Worm (Caenorhabditis elegans): ENCODE results near the gene dnj-22.

The dnj-22 gene

ce11 chrV:8454995-8455446 lies 6.9 kb downstream of the dnj-22 start, which contains the start of gene T23B12.11:
TSS of gene T23B12.11 (plus strand) at chrV:8455396.
- TF ChIP-seq nhr-232 (tag; optimal IDR thresholded peaks at IDR 0.05), result no peak
- no peak for TF ChIP-seq ama-1 (optimal IDR thresholded peaks at IDR 0.05)
- TF ChIP-seq ceh-24 (tag; optimal IDR thresholded peaks at IDR 0.05), result no peak
- TF ChIP-seq fkh-6 (tag; optimal IDR thresholded peaks at IDR 0.05), result no peak
- TF ChIP-seq ceh-34 (tag; optimal IDR thresholded peaks at IDR 0.05), result no peak
- no peak for TF ChIP-seq C38D4.7 (GFP tag; optimal IDR thresholded peaks at IDR 0.05)
- no peak for TF ChIP-seq ceh-48 (tag; optimal IDR thresholded peaks at IDR 0.05)
- TF ChIP-seq sox-4 (tag; optimal IDR thresholded peaks at IDR 0.05), result no peak
- TF ChIP-seq ceh-6 (GFP tag; optimal IDR thresholded peaks at IDR 0.05), result no peak
- no peak for TF ChIP-seq pat-9 (tag; optimal IDR thresholded peaks at IDR 0.05)
- TF ChIP-seq madf-2 (tag; optimal IDR thresholded peaks at IDR 0.05), result no peak
- TF ChIP-seq mec-3 (tag; optimal IDR thresholded peaks at IDR 0.05; ENCODE audit: borderline replicate concordance), result no peak
- TF ChIP-seq elt-2 (tag; optimal IDR thresholded peaks at IDR 0.05), result no peak
- TF ChIP-seq lim-6 (tag; optimal IDR thresholded peaks at IDR 0.05), result no peak
- TF ChIP-seq ceh-2 (tag; optimal IDR thresholded peaks at IDR 0.05), result no peak
- no peak for TF ChIP-seq sdc-2 (tag; optimal IDR thresholded peaks at IDR 0.05)
- TF ChIP-seq dve-1 (tag; optimal IDR thresholded peaks at IDR 0.05), result no peak

- TF ChIP-seq rnt-1 (tag; optimal IDR thresholded peaks at IDR 0.05) (no peak), dmd-4 (tag; optimal IDR thresholded peaks at IDR 0.05; ENCODE audit: borderline replicate concordance) (no peak), pha-2 (tag; optimal IDR thresholded peaks at IDR 0.05) (no peak), odd-2 (tag; optimal IDR thresholded peaks at IDR 0.05) (no peak), ceh-30 (tag; optimal IDR thresholded peaks at IDR 0.05) (no peak), fax-1 (tag; optimal IDR thresholded peaks at IDR 0.05) (no peak), ztf-16 (tag; optimal IDR thresholded peaks at IDR 0.05) (no peak), madf-2 (tag; optimal IDR thresholded peaks at IDR 0.05) (no peak), ama-1 (optimal IDR thresholded peaks at IDR 0.05) (no peak), gmeb-2 (tag; optimal IDR thresholded peaks at IDR 0.05) (no peak), unc-55 (GFP tag; optimal IDR thresholded peaks at IDR 0.05) (no peak), C38D4.7 (GFP tag; optimal IDR thresholded peaks at IDR 0.05) (no peak), syd-9 (tag; optimal IDR thresholded peaks at IDR 0.05) (no peak)
Observed at ce11 chrV:8450690-8451089, 11.2 kb downstream of the dnj-22 start.

ce11 chrV:8449241-8449640 lies 12.7 kb downstream of the dnj-22 start:
- TF ChIP-seq ceh-24 (tag; optimal IDR thresholded peaks at IDR 0.05), result no peak
- no peak for TF ChIP-seq pax-1 (tag; optimal IDR thresholded peaks at IDR 0.05)
- TF ChIP-seq nfya-1 (tag; optimal IDR thresholded peaks at IDR 0.05), result no peak
- TF ChIP-seq dmd-4 (tag; optimal IDR thresholded peaks at IDR 0.05; ENCODE audit: borderline replicate concordance), result no peak
- no peak for TF ChIP-seq sox-2 (GFP tag; IDR thresholded peaks at IDR 0.05)
- no peak for TF ChIP-seq ceh-48 (tag; optimal IDR thresholded peaks at IDR 0.05)
- TF ChIP-seq ceh-31 (tag; optimal IDR thresholded peaks at IDR 0.05), result no peak
- TF ChIP-seq lin-11 (tag; optimal IDR thresholded peaks at IDR 0.05), result no peak
- no peak for TF ChIP-seq sdc-2 (tag; optimal IDR thresholded peaks at IDR 0.05)
- no peak for TF ChIP-seq lim-6 (tag; optimal IDR thresholded peaks at IDR 0.05)
- no peak for TF ChIP-seq ahr-1 (tag; optimal IDR thresholded peaks at IDR 0.05)
- no peak for TF ChIP-seq F13H6.1 (tag; optimal IDR thresholded peaks at IDR 0.05)
- no peak for TF ChIP-seq K02D7.2 (tag; optimal IDR thresholded peaks at IDR 0.05)

- TF ChIP-seq hlh-8 (tag; optimal IDR thresholded peaks at IDR 0.05) (no peak), che-1 (tag; optimal IDR thresholded peaks at IDR 0.05) (no peak), ceh-45 (GFP tag; IDR thresholded peaks at IDR 0.05) (no peak), nfya-1 (tag; optimal IDR thresholded peaks at IDR 0.05) (no peak), ztf-16 (tag; optimal IDR thresholded peaks at IDR 0.05) (no peak), gmeb-2 (tag; optimal IDR thresholded peaks at IDR 0.05) (no peak), lin-11 (tag; optimal IDR thresholded peaks at IDR 0.05) (no peak), dmd-4 (tag; optimal IDR thresholded peaks at IDR 0.05; ENCODE audit: borderline replicate concordance) (no peak), K02D7.2 (tag; optimal IDR thresholded peaks at IDR 0.05) (no peak), nhr-232 (tag; optimal IDR thresholded peaks at IDR 0.05) (no peak), elt-4 (tag; optimal IDR thresholded peaks at IDR 0.05) (no peak), nhr-11 (tag; optimal IDR thresholded peaks at IDR 0.05) (no peak), pat-9 (tag; optimal IDR thresholded peaks at IDR 0.05) (no peak), pha-2 (tag; optimal IDR thresholded peaks at IDR 0.05) (no peak), ceh-30 (tag; optimal IDR thresholded peaks at IDR 0.05) (no peak), ceh-24 (tag; optimal IDR thresholded peaks at IDR 0.05) (no peak), ama-1 (optimal IDR thresholded peaks at IDR 0.05) (no peak), pros-1 (tag; optimal IDR thresholded peaks at IDR 0.05) (no peak)
Observed at ce11 chrV:8447928-8448327, 14.0 kb downstream of the dnj-22 start, which contains the start of gene T23B12.5. TSS of gene T23B12.5 (minus strand) at chrV:8448028.
